Fruit fly (Drosophila melanogaster): ENCODE results near the gene mus81.

mus81 gene

dm6 chrX:900725-901345, 40.0 kb upstream of the mus81 start (continued):
- peak; percentile 82 for TF ChIP-seq Hmr (GFP tag; optimal IDR thresholded peaks at IDR 0.05)
- TF ChIP-seq HLHmδ (GFP tag; optimal IDR thresholded peaks at IDR 0.05) = no peak
- TF ChIP-seq CG12391 (tag; optimal IDR thresholded peaks at IDR 0.05) = peak; percentile 77
- TF ChIP-seq sisA (GFP tag; IDR thresholded peaks at IDR 0.05) = peak; percentile 83
- peak; percentile 76 for TF ChIP-seq CG10209 (GFP tag; optimal IDR thresholded peaks at IDR 0.05)
- TF ChIP-seq bowl (GFP tag; IDR thresholded peaks at IDR 0.05) = peak; percentile 30; the same call in 1 of the 2 replicates
- TF ChIP-seq lilli (GFP tag; optimal IDR thresholded peaks at IDR 0.05) = peak; percentile 84
- peak; percentile 74 for TF ChIP-seq nmo (GFP tag; optimal IDR thresholded peaks at IDR 0.05)
- TF ChIP-seq pho (GFP tag; optimal IDR thresholded peaks at IDR 0.05) = peak; percentile 60
- peak; percentile 44 for TF ChIP-seq CG2202 (tag; optimal IDR thresholded peaks at IDR 0.05)
- TF ChIP-seq CG6654 (GFP tag; optimal IDR thresholded peaks at IDR 0.05) = peak; percentile 14
- TF ChIP-seq CG11456 (GFP tag; IDR thresholded peaks at IDR 0.05) = peak; percentile 67; the same call in 1 of the 3 replicates
- peak; percentile 12 for TF ChIP-seq MTF-1 (GFP tag; optimal IDR thresholded peaks at IDR 0.05; ENCODE audit: borderline replicate concordance)
- TF ChIP-seq CG17912 (GFP tag; optimal IDR thresholded peaks at IDR 0.05) = no peak
- TF ChIP-seq crc (GFP tag; optimal IDR thresholded peaks at IDR 0.05) = peak; percentile 54
- peak; percentile 68 for TF ChIP-seq ara (GFP tag; IDR thresholded peaks at IDR 0.05)
- TF ChIP-seq Atf6 (GFP tag; IDR thresholded peaks at IDR 0.05) = peak; percentile 76
- TF ChIP-seq slp2 (GFP tag; optimal IDR thresholded peaks at IDR 0.05) = peak; percentile 67
- TF ChIP-seq kni (GFP tag; optimal IDR thresholded peaks at IDR 0.05) = no peak
- peak; percentile 83 for TF ChIP-seq seq (GFP tag; IDR thresholded peaks at IDR 0.05)
- peak in 1 of 2 experiments; percentile 20 for TF ChIP-seq crp (GFP tag; optimal IDR thresholded peaks at IDR 0.05)
- TF ChIP-seq Sox102F (GFP tag; optimal IDR thresholded peaks at IDR 0.05) = peak; percentile 84
- TF ChIP-seq CG10274 (GFP tag; optimal IDR thresholded peaks at IDR 0.05) = peak; percentile 18
- TF ChIP-seq h (optimal IDR thresholded peaks at IDR 0.05) = no peak
- TF ChIP-seq NfI (GFP tag; optimal IDR thresholded peaks at IDR 0.05) = peak; percentile 80
- peak; percentile 68 for TF ChIP-seq CG8089 (GFP tag; optimal IDR thresholded peaks at IDR 0.05)
- TF ChIP-seq CG4820 (GFP tag; optimal IDR thresholded peaks at IDR 0.05) = peak; percentile 61
- TF ChIP-seq Hr78 (GFP tag; optimal IDR thresholded peaks at IDR 0.05) = peak in 1 of 2 experiments; percentile 22
- no peak for TF ChIP-seq usp (GFP tag; optimal IDR thresholded peaks at IDR 0.05)
- TF ChIP-seq CG11247 (GFP tag; IDR thresholded peaks at IDR 0.05) = peak; percentile 73
- peak; percentile 79 for TF ChIP-seq CG9609 (GFP tag; optimal IDR thresholded peaks at IDR 0.05)
- no peak for TF ChIP-seq vnd (GFP tag; IDR thresholded peaks at IDR 0.05; ENCODE audit: partially characterized antibody)
- peak; percentile 78 for TF ChIP-seq chn (GFP tag; optimal IDR thresholded peaks at IDR 0.05)
- peak; percentile 40 for TF ChIP-seq dm (GFP tag; optimal IDR thresholded peaks at IDR 0.05)
- TF ChIP-seq CG6854 (GFP tag; optimal IDR thresholded peaks at IDR 0.05) = peak; percentile 56
- TF ChIP-seq otp (GFP tag; IDR thresholded peaks at IDR 0.05) = no peak
- peak; percentile 48 for TF ChIP-seq Nf-YA (GFP tag; IDR thresholded peaks at IDR 0.05)
- 0 out of 3 replicates have a peak, but pooled peaks have one; percentile 20 for TF ChIP-seq CG2889 (GFP tag; IDR thresholded peaks at IDR 0.05)
- peak; percentile 72; the same call in 2 of the 3 replicates for TF ChIP-seq CG34422 (GFP tag; IDR thresholded peaks at IDR 0.05)
- no peak for TF ChIP-seq stwl (tag; optimal IDR thresholded peaks at IDR 0.05)
- no peak for TF ChIP-seq hkb (optimal IDR thresholded peaks at IDR 0.05)
- peak; percentile 80 for TF ChIP-seq hkb (GFP tag; IDR thresholded peaks at IDR 0.05)
- TF ChIP-seq Dll (GFP tag; IDR thresholded peaks at IDR 0.05; ENCODE audit: partially characterized antibody) = no peak
- TF ChIP-seq run (tag; optimal IDR thresholded peaks at IDR 0.05) = peak; percentile 44
- no peak for TF ChIP-seq insv (GFP tag; optimal IDR thresholded peaks at IDR 0.05)
- TF ChIP-seq NFAT (GFP tag; IDR thresholded peaks at IDR 0.05) = peak; percentile 70
- TF ChIP-seq CG16779 (GFP tag; IDR thresholded peaks at IDR 0.05) = no peak
- TF ChIP-seq Ada2b (GFP tag; IDR thresholded peaks at IDR 0.05) = peak; percentile 83
- peak; percentile 30 for TF ChIP-seq CG17802 (tag; optimal IDR thresholded peaks at IDR 0.05)
- TF ChIP-seq CHES-1-like (GFP tag; optimal IDR thresholded peaks at IDR 0.05) = peak; percentile 64
